Worm (Caenorhabditis elegans): ENCODE data around the gene gly-6.

DNA sequence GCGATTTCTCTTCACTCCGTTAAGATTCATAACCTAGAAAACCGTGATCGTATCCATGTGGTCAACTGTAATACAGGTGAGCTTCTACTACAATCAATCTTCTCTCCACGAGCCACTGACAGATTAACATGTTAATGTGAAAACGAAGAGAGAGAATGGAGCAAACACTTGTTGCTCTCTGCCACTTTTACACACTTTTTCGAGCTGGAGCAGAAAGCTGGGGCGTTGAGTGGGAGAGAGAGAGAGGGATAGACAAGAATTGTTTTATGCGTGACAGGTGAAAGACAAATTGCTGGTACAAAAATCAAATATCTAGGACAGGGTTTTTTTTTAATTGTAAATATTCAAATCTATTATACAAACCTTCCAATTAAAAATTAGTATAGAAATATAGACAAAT lies 27.3 kb upstream of the gly-6 start:
- TF ChIP-seq Y116A8C.19 (tag; optimal IDR thresholded peaks at IDR 0.05; ENCODE audit: borderline replicate concordance), result no peak
- TF ChIP-seq lin-13 (GFP tag; optimal IDR thresholded peaks at IDR 0.05), result no peak
- no peak for TF ChIP-seq lin-15B (tag; optimal IDR thresholded peaks at IDR 0.05)
- no peak for TF ChIP-seq tbx-2 (tag; optimal IDR thresholded peaks at IDR 0.05)
- TF ChIP-seq lin-39 (tag; optimal IDR thresholded peaks at IDR 0.05), result no peak
- no peak for TF ChIP-seq nhr-11 (tag; optimal IDR thresholded peaks at IDR 0.05)
- TF ChIP-seq nhr-12 (tag; optimal IDR thresholded peaks at IDR 0.05), result no peak
- TF ChIP-seq nhr-77 (tag; optimal IDR thresholded peaks at IDR 0.05), result no peak
